Fruit fly (Drosophila melanogaster) whole organism, pupa: Measurements from ENCODE around the gene CG43896.

Source experiments
- CG12605 ChIP-seq: fragments of 200-800 bp; sonication (Bioruptor generic); IDR thresholded peaks from 2 replicates; pipeline ENCODE4 v1.3.6; 2022; ENCODE audit warnings: missing biosample characterization, missing genetic modification characterization
- CG14655 ChIP-seq: fragments of 200-800 bp; sonication (Bioruptor generic); optimal IDR thresholded peaks from 3 replicates; lab custom pipeline; 2017; ENCODE audit warnings: mild to moderate bottlenecking, missing biosample characterization, missing genetic modification reagents, missing genetic modification characterization
- CG4496 ChIP-seq: fragments of 200-800 bp; sonication (Bioruptor generic); IDR thresholded peaks from 3 replicates; pipeline ENCODE4 v1.3.6; 2022; ENCODE audit warnings: missing biosample characterization, missing genetic modification characterization
- Pif1B ChIP-seq: fragments of 200-800 bp; sonication (Bioruptor generic); optimal IDR thresholded peaks from 3 replicates; lab custom pipeline; 2016; ENCODE audit warnings: missing biosample characterization, missing genetic modification characterization
- Snoo ChIP-seq: fragments of 200-800 bp; sonication (Bioruptor generic); optimal IDR thresholded peaks from 3 replicates; lab custom pipeline; 2017; ENCODE audit warnings: missing biosample characterization, mild to moderate bottlenecking, missing genetic modification characterization, inconsistent platforms
- fd96Ca ChIP-seq: fragments of 200-800 bp; sonication (Bioruptor generic); IDR thresholded peaks from 3 replicates; pipeline ENCODE4 v1.3.6; 2022; ENCODE audit warnings: missing biosample characterization, missing genetic modification characterization

DNA sequence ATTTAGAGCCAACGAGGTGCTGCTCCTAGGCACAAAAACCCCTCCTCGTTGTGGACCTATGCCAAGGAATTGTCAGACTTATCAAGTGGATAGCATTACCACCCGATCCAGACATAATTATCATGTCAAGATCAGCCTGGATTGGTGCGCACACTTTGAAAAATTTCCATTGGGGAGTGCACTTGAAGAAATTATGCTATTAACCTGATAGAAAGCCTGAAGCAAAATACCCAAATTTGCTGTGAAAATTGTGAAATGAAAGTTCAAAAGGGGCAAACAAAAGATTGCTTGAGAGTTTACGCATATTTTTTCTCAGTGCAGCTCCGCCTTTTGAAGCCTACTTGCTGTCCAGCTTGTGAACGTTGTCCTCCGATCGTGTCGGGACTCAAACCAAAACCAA lies 37.8 kb downstream of the CG43896 start:
- TF ChIP-seq Pif1B (GFP tag; lab: Kevin White, UChicago) (peak; percentile 3), fd96Ca (peak; percentile 16; the same call in 1 of the 3 replicates), CG4496 (GFP tag; lab: Robert Waterston, UW) (peak; percentile 41), CG12605 (no peak), Snoo (tag; lab: Kevin White, UChicago) (no peak), CG14655 (GFP tag; lab: Kevin White, UChicago) (no peak)
